Worm (Caenorhabditis elegans) whole organism, L2 larva: ENCODE results near the gene ZK829.7.

Source experiments
- aly-2 ChIP-seq: fragments of 150-350 bp; optimal IDR thresholded peaks from 2 replicates; lab custom pipeline; 2014; ENCODE audit warnings: missing biosample characterization, missing genetic modification characterization
- blmp-1 ChIP-seq: sonication (generic microtip); optimal IDR thresholded peaks from 2 replicates; lab custom pipeline; 2017; ENCODE audit warnings: missing genetic modification characterization, mild to moderate bottlenecking, missing compliant biosample characterization, antibody characterized with exemption, moderate library complexity; ENCODE audit not compliant: insufficient read depth
- ceh-16 ChIP-seq: fragments of 150-350 bp; optimal IDR thresholded peaks from 2 replicates; lab custom pipeline; 2014; ENCODE audit warnings: missing biosample characterization, missing genetic modification characterization
- ceh-82 ChIP-seq: fragments of 150-350 bp; optimal IDR thresholded peaks from 2 replicates; lab custom pipeline; 2014; ENCODE audit warnings: missing biosample characterization, missing genetic modification characterization
- egl-27 ChIP-seq: sonication (generic microtip); optimal IDR thresholded peaks from 3 replicates; lab custom pipeline; 2017; ENCODE audit warnings: missing biosample characterization, missing genetic modification reagents, missing genetic modification characterization
- lin-39 ChIP-seq: fragments of 150-350 bp; optimal IDR thresholded peaks from 2 replicates; lab custom pipeline; 2014; ENCODE audit warnings: missing biosample characterization, missing genetic modification reagents, missing genetic modification characterization
- lsy-2 ChIP-seq, 2 experiments: fragments of 150-350 bp in 1 of 2; sonication (generic microtip) in 1 of 2; optimal IDR thresholded peaks; 2 replicates each; lab custom pipeline; 2014 to 2017; ENCODE audit warnings: missing biosample characterization in 2 of 2, missing genetic modification characterization in 2 of 2
- mab-5 ChIP-seq: fragments of 150-350 bp; optimal IDR thresholded peaks from 2 replicates; lab custom pipeline; 2014; ENCODE audit warnings: missing biosample characterization, missing genetic modification characterization
- mbf-1 ChIP-seq: sonication (generic microtip); optimal IDR thresholded peaks from 2 replicates; lab custom pipeline; 2017; ENCODE audit warnings: missing biosample characterization, missing genetic modification characterization
- nhr-237 ChIP-seq: fragments of 150-350 bp; optimal IDR thresholded peaks from 2 replicates; lab custom pipeline; 2014; ENCODE audit warnings: missing biosample characterization, missing genetic modification characterization
- skn-1 ChIP-seq: sonication (generic microtip); optimal IDR thresholded peaks from 2 replicates; lab custom pipeline; 2017; ENCODE audit warnings: missing biosample characterization, missing genetic modification characterization
- unc-55 ChIP-seq: fragments of 150-350 bp; sonication (generic microtip); optimal IDR thresholded peaks from 3 replicates; lab custom pipeline; 2014; ENCODE audit warnings: missing biosample characterization, missing genetic modification reagents, missing genetic modification characterization
- ztf-4 ChIP-seq: fragments of 150-350 bp; optimal IDR thresholded peaks from 2 replicates; lab custom pipeline; 2014; ENCODE audit warnings: missing biosample characterization, missing genetic modification characterization

DNA sequence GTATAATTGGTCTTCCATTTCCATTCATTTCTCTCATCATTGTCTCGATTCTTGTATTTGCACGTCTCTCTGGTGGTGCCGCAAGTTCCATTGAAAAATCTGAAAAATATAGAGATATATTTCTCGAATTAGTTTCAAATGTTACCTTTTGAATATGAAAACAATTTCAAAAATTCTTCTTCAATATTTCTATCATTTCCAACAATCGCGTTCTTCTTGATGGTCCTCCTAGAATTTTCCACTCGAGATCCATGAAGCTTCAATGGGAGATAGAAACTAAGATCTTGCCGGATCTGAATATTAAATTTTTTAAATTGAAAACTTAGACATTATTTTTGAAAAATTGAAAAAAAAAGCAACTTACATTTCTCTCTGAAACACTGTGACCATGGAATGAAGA lies 42.3 kb downstream of the ZK829.7 start:
- no peak for TF ChIP-seq ceh-82 (tag; lab: Kevin White, UChicago)
- TF ChIP-seq blmp-1 (tag; lab: Kevin White, UChicago), result no peak
- no peak for TF ChIP-seq egl-27 (tag; lab: Kevin White, UChicago)
- no peak for TF ChIP-seq aly-2 (tag; lab: Kevin White, UChicago)
- no peak for TF ChIP-seq nhr-237 (tag; lab: Kevin White, UChicago)
- TF ChIP-seq mab-5 (tag; lab: Kevin White, UChicago), result no peak
- no peak for TF ChIP-seq mbf-1 (tag; lab: Kevin White, UChicago)
- TF ChIP-seq unc-55 (GFP tag; lab: Kevin White, UChicago), result no peak
- TF ChIP-seq ztf-4 (tag; lab: Kevin White, UChicago), result no peak
- no peak for TF ChIP-seq skn-1
- no peak for TF ChIP-seq lin-39 (tag; lab: Kevin White, UChicago)
- TF ChIP-seq lsy-2 (tag; optimal IDR thresholded peaks at IDR 0.05; lab: Kevin White, UChicago), result no peak
- no peak for TF ChIP-seq ceh-16 (tag; lab: Kevin White, UChicago)
